Worm (Caenorhabditis elegans) whole organism, L3 larva: ENCODE measurements around the gene glb-2.
"Not testable (repeated sequence)": the region's sequence is repeated elsewhere in the genome, so short reads cannot be mapped to it uniquely, and the experiment has no call there.

Experiments used
- R02D3.7 ChIP-seq: fragments of 150-350 bp; optimal IDR thresholded peaks from 2 replicates; lab custom pipeline; 2014; ENCODE audit warnings: missing biosample characterization, missing genetic modification characterization
- aly-2 ChIP-seq: fragments of 150-350 bp; optimal IDR thresholded peaks from 2 replicates; lab custom pipeline; 2014; ENCODE audit warnings: missing biosample characterization, missing genetic modification characterization
- ama-1 ChIP-seq: fragments of 150-350 bp; optimal IDR thresholded peaks from 2 replicates; lab custom pipeline; 2018
- ceh-16 ChIP-seq: sonication (generic microtip); optimal IDR thresholded peaks from 2 replicates; lab custom pipeline; 2017; ENCODE audit warnings: missing biosample characterization, missing genetic modification characterization
- ceh-28 ChIP-seq: fragments of 150-350 bp; optimal IDR thresholded peaks from 2 replicates; lab custom pipeline; 2014; ENCODE audit warnings: missing biosample characterization, missing genetic modification reagents, missing genetic modification characterization
- ceh-82 ChIP-seq: fragments of 150-350 bp; optimal IDR thresholded peaks from 2 replicates; lab custom pipeline; 2014; ENCODE audit warnings: missing biosample characterization, missing genetic modification characterization
- ceh-9 ChIP-seq: sonication (generic microtip); optimal IDR thresholded peaks from 2 replicates; lab custom pipeline; 2018; ENCODE audit warnings: missing biosample characterization, missing genetic modification characterization
- egl-27 ChIP-seq: sonication (generic microtip); optimal IDR thresholded peaks from 4 replicates; lab custom pipeline; 2017; ENCODE audit warnings: missing biosample characterization, missing genetic modification reagents, missing genetic modification characterization
- elt-2 ChIP-seq: sonication (generic microtip); optimal IDR thresholded peaks from 2 replicates; lab custom pipeline; 2016; ENCODE audit warnings: missing genetic modification reagents, mild to moderate bottlenecking, missing genetic modification characterization, missing compliant biosample characterization
- eor-1 ChIP-seq, 2 experiments: fragments of 150-350 bp; optimal IDR thresholded peaks; 2 replicates each; lab custom pipeline; 2014 to 2018; ENCODE audit warnings: missing biosample characterization in 2 of 2, missing genetic modification characterization in 2 of 2
- fkh-2 ChIP-seq: fragments of 150-350 bp; optimal IDR thresholded peaks from 2 replicates; lab custom pipeline; 2014; ENCODE audit warnings: missing biosample characterization, missing genetic modification reagents, missing genetic modification characterization
- hmg-11 ChIP-seq: sonication (generic microtip); optimal IDR thresholded peaks from 2 replicates; lab custom pipeline; 2016; ENCODE audit warnings: missing genetic modification characterization, missing compliant biosample characterization
- jun-1 ChIP-seq: fragments of 150-350 bp; optimal IDR thresholded peaks from 2 replicates; lab custom pipeline; 2014; ENCODE audit warnings: missing biosample characterization, missing genetic modification reagents, missing genetic modification characterization
- lin-15B ChIP-seq: fragments of 150-350 bp; optimal IDR thresholded peaks from 2 replicates; lab custom pipeline; 2014; ENCODE audit warnings: missing biosample characterization, missing genetic modification characterization
- lin-39 ChIP-seq: fragments of 150-350 bp; optimal IDR thresholded peaks from 2 replicates; lab custom pipeline; 2018; ENCODE audit warnings: missing biosample characterization, missing genetic modification reagents, missing genetic modification characterization
- lsy-12 ChIP-seq: sonication (generic microtip); optimal IDR thresholded peaks from 2 replicates; lab custom pipeline; 2016; ENCODE audit warnings: mild to moderate bottlenecking, missing genetic modification characterization, missing compliant biosample characterization
- mdl-1 ChIP-seq: fragments of 150-350 bp; optimal IDR thresholded peaks from 2 replicates; lab custom pipeline; 2014; ENCODE audit warnings: missing biosample characterization, missing genetic modification characterization
- mml-1 ChIP-seq: fragments of 150-350 bp; sonication (generic microtip); optimal IDR thresholded peaks from 3 replicates; lab custom pipeline; 2014; ENCODE audit warnings: missing biosample characterization, missing genetic modification characterization
- nhr-11 ChIP-seq: fragments of 150-350 bp; optimal IDR thresholded peaks from 2 replicates; lab custom pipeline; 2014; ENCODE audit warnings: missing biosample characterization, missing genetic modification characterization
- nhr-23 ChIP-seq: fragments of 150-350 bp; optimal IDR thresholded peaks from 2 replicates; lab custom pipeline; 2014; ENCODE audit warnings: missing biosample characterization, missing genetic modification reagents, missing genetic modification characterization
- nhr-25 ChIP-seq: sonication (generic microtip); optimal IDR thresholded peaks from 2 replicates; lab custom pipeline; 2017; ENCODE audit warnings: missing biosample characterization, missing genetic modification characterization
- nhr-28 ChIP-seq: fragments of 150-350 bp; optimal IDR thresholded peaks from 2 replicates; lab custom pipeline; 2014; ENCODE audit warnings: missing biosample characterization, missing genetic modification characterization
- nhr-43 ChIP-seq: sonication (generic microtip); optimal IDR thresholded peaks from 2 replicates; lab custom pipeline; 2016; ENCODE audit warnings: mild to moderate bottlenecking, missing genetic modification characterization, missing compliant biosample characterization; ENCODE audit not compliant: poor library complexity, severe bottlenecking
- nhr-67 ChIP-seq: fragments of 150-350 bp; optimal IDR thresholded peaks from 2 replicates; lab custom pipeline; 2014; ENCODE audit warnings: missing biosample characterization, missing genetic modification characterization
- nhr-77 ChIP-seq: fragments of 150-350 bp; optimal IDR thresholded peaks from 2 replicates; lab custom pipeline; 2014; ENCODE audit warnings: missing biosample characterization, missing genetic modification characterization
- pha-4 ChIP-seq: fragments of 150-350 bp; optimal IDR thresholded peaks from 2 replicates; lab custom pipeline; 2014; ENCODE audit warnings: missing biosample characterization, missing genetic modification reagents, missing genetic modification characterization
- pqm-1 ChIP-seq: fragments of 150-350 bp; optimal IDR thresholded peaks from 2 replicates; lab custom pipeline; 2017; ENCODE audit warnings: missing biosample characterization, missing genetic modification characterization, inconsistent platforms
- skn-1 ChIP-seq: fragments of 150-350 bp; optimal IDR thresholded peaks from 2 replicates; lab custom pipeline; 2014; ENCODE audit warnings: missing biosample characterization, missing genetic modification characterization
- snpc-4 ChIP-seq: fragments of 150-350 bp; optimal IDR thresholded peaks from 2 replicates; lab custom pipeline; 2014; ENCODE audit warnings: missing biosample characterization, missing genetic modification characterization
- tbx-2 ChIP-seq: sonication (generic microtip); optimal IDR thresholded peaks from 2 replicates; lab custom pipeline; 2016; ENCODE audit warnings: mild to moderate bottlenecking, missing genetic modification characterization, missing compliant biosample characterization
- unc-39 ChIP-seq: sonication (generic microtip); optimal IDR thresholded peaks from 4 replicates; lab custom pipeline; 2017; ENCODE audit warnings: missing biosample characterization, missing genetic modification characterization
- ztf-4 ChIP-seq: fragments of 150-350 bp; optimal IDR thresholded peaks from 2 replicates; lab custom pipeline; 2014; ENCODE audit warnings: missing biosample characterization, missing genetic modification characterization

Gene glb-2

ce11 chrIV:7254690-7255089, 8.3 kb downstream of the glb-2 start, which contains the start of gene C06E4.5:
TSS of gene C06E4.5 (plus strand) at chrIV:7254990.
- not testable (repeated sequence) for TF ChIP-seq ceh-9 (tag; lab: Kevin White, UChicago); elt-2; nhr-23

- TF ChIP-seq nhr-11 (tag; lab: Kevin White, UChicago) = no peak
- TF ChIP-seq aly-2 (tag; lab: Kevin White, UChicago) = no peak
- TF ChIP-seq pqm-1 (tag; lab: Kevin White, UChicago) = peak; percentile 25
- no peak for TF ChIP-seq elt-2
- no peak for TF ChIP-seq nhr-28
- no peak for TF ChIP-seq nhr-23
- TF ChIP-seq nhr-25 (tag; lab: Kevin White, UChicago) = no peak
- TF ChIP-seq skn-1 (tag; lab: Kevin White, UChicago) = no peak
- no peak for TF ChIP-seq nhr-43 (tag; lab: Kevin White, UChicago)
- no peak for TF ChIP-seq egl-27 (tag; lab: Kevin White, UChicago)
- no peak for TF ChIP-seq hmg-11
- TF ChIP-seq snpc-4 (tag; lab: Kevin White, UChicago) = peak; percentile 49
- no peak for TF ChIP-seq mdl-1 (tag; lab: Kevin White, UChicago)
- TF ChIP-seq mml-1 (tag; lab: Kevin White, UChicago) = no peak
- no peak for TF ChIP-seq ztf-4 (tag; lab: Kevin White, UChicago)
- no peak for TF ChIP-seq tbx-2
- TF ChIP-seq unc-39 (tag; lab: Kevin White, UChicago) = no peak
Observed at ce11 chrIV:7253271-7253670, 9.8 kb downstream of the glb-2 start.

ce11 chrIV:7250158-7250557, 12.9 kb downstream of the glb-2 start, which contains the start of gene D2024.18:
TSS of gene D2024.18 (plus strand) at chrIV:7250458.
- TF ChIP-seq ama-1 = no peak
- TF ChIP-seq mdl-1 (tag; lab: Kevin White, UChicago) = no peak
- TF ChIP-seq lsy-12 (tag; lab: Kevin White, UChicago) = no peak
- TF ChIP-seq ceh-82 (tag; lab: Kevin White, UChicago) = no peak
- TF ChIP-seq unc-39 (tag; lab: Kevin White, UChicago) = no peak
- TF ChIP-seq nhr-67 = no peak
- no peak for TF ChIP-seq skn-1 (tag; lab: Kevin White, UChicago)
- TF ChIP-seq lin-39 (tag; lab: Kevin White, UChicago) = no peak

- not testable (repeated sequence) for TF ChIP-seq nhr-77; jun-1 (tag; lab: Kevin White, UChicago); pha-4 (tag; lab: Kevin White, UChicago)
Observed at ce11 chrIV:7247243-7247642, 15.8 kb downstream of the glb-2 start, which contains the start of gene D2024.1. TSS of gene D2024.1 (plus strand) at chrIV:7247543.

- TF ChIP-seq ceh-28 (tag; lab: Kevin White, UChicago) (no peak), R02D3.7 (no peak), egl-27 (tag; lab: Kevin White, UChicago) (no peak), nhr-43 (tag; lab: Kevin White, UChicago) (no peak), ceh-16 (tag; lab: Kevin White, UChicago) (no peak), eor-1 (tag; optimal IDR thresholded peaks at IDR 0.05; lab: Kevin White, UChicago) (no peak), tbx-2 (no peak), fkh-2 (no peak), lin-15B (tag; lab: Kevin White, UChicago) (no peak), aly-2 (tag; lab: Kevin White, UChicago) (no peak), unc-39 (tag; lab: Kevin White, UChicago) (no peak), nhr-28 (no peak), hmg-11 (no peak), pha-4 (tag; lab: Kevin White, UChicago) (no peak)
Observed at ce11 chrIV:7246553-7246952, 16.5 kb downstream of the glb-2 start, which contains the start of gene col-114. TSS of gene col-114 (minus strand) at chrIV:7246653.

- TF ChIP-seq ceh-16 (tag; lab: Kevin White, UChicago) (no peak), pha-4 (tag; lab: Kevin White, UChicago) (no peak)
Observed at ce11 chrIV:7245592-7245991, 17.4 kb downstream of the glb-2 start.
